Fruit fly (Drosophila melanogaster) whole organism, embryonic: Measurements from ENCODE around the gene Hmr.

Experiments used
- ATbp ChIP-seq: fragments of 200-800 bp; sonication (Bioruptor generic); optimal IDR thresholded peaks from 2 replicates; lab custom pipeline; 2017; ENCODE audit warnings: missing biosample characterization, mild to moderate bottlenecking, missing genetic modification characterization, missing genetic modification reagents
- B-H1 ChIP-seq: fragments of 200-800 bp; sonication (Bioruptor generic); IDR thresholded peaks from 3 replicates; pipeline ENCODE4 v1.3.6; 2022; ENCODE audit warnings: missing biosample characterization, missing genetic modification characterization
- CG14441 ChIP-seq: fragments of 200-800 bp; sonication (Bioruptor generic); IDR thresholded peaks from 2 replicates; pipeline ENCODE4 v1.3.6; 2022; ENCODE audit warnings: missing biosample characterization, missing genetic modification characterization
- Dfd ChIP-seq, 2 experiments: fragments of >200 bp; optimal IDR thresholded peaks; 2 replicates each; lab custom pipeline; 2017; ENCODE audit warnings: missing biosample characterization in 2 of 2, missing genetic modification characterization in 2 of 2
- Opbp ChIP-seq: fragments of 200-800 bp; sonication (Bioruptor generic); IDR thresholded peaks from 3 replicates; pipeline ENCODE4 v1.3.6; 2022; ENCODE audit warnings: missing biosample characterization, missing genetic modification characterization; ENCODE audit not compliant: partially characterized antibody
- Side ChIP-seq: fragments of 200-800 bp; sonication (Bioruptor generic); optimal IDR thresholded peaks from 2 replicates; lab custom pipeline; 2016; ENCODE audit warnings: missing biosample characterization, missing genetic modification characterization
- Spps ChIP-seq: fragments of 200-800 bp; sonication (Bioruptor generic); optimal IDR thresholded peaks from 2 replicates; lab custom pipeline; 2018; ENCODE audit warnings: missing biosample characterization, mild to moderate bottlenecking, missing genetic modification characterization
- disco-r ChIP-seq: fragments of 200-800 bp; sonication (Bioruptor generic); optimal IDR thresholded peaks from 2 replicates; lab custom pipeline; 2016; ENCODE audit warnings: missing biosample characterization, missing genetic modification characterization

Gene Hmr

dm6 chrX:10543303-10543702 lies 52.4 kb downstream of the Hmr start (continued):
- TF ChIP-seq Opbp, result no peak
- peak; percentile 56 for TF ChIP-seq ATbp
- TF ChIP-seq CG14441 (GFP tag; lab: Robert Waterston, UW), result peak; percentile 44; the same call in 1 of the 2 replicates
- TF ChIP-seq Spps (tag; lab: Kevin White, UChicago), result peak; percentile 50
- TF ChIP-seq B-H1 (GFP tag; lab: Robert Waterston, UW), result peak; percentile 62
- TF ChIP-seq Side, result peak; percentile 54
- no peak for TF ChIP-seq Dfd (GFP tag; optimal IDR thresholded peaks at IDR 0.05; lab: Kevin White, UChicago)
- peak; percentile 23 for TF ChIP-seq disco-r
